Worm (Caenorhabditis elegans) whole organism, young adult: Measurements from ENCODE around the gene gcp-2.2.

Experiments
- F49E8.2 ChIP-seq: sonication (generic microtip); optimal IDR thresholded peaks from 3 replicates; lab custom pipeline; 2017; ENCODE audit warnings: missing genetic modification characterization, mild to moderate bottlenecking, missing compliant biosample characterization, antibody characterized with exemption, moderate library complexity; ENCODE audit not compliant: insufficient read depth
- F52B5.7 ChIP-seq: sonication (generic microtip); optimal IDR thresholded peaks from 2 replicates; lab custom pipeline; 2016; ENCODE audit warnings: mild to moderate bottlenecking, missing genetic modification characterization, missing compliant biosample characterization
- K12H6.12 ChIP-seq: fragments of 200-800 bp; sonication (Bioruptor generic); optimal IDR thresholded peaks from 2 replicates; lab custom pipeline; 2018; ENCODE audit warnings: mild to moderate bottlenecking, missing genetic modification characterization, missing compliant biosample characterization
- ceh-100 ChIP-seq: fragments of 200-800 bp; sonication (Bioruptor generic); IDR thresholded peaks from 2 replicates; pipeline ENCODE4 v1.3.6; 2022; ENCODE audit warnings: missing genetic modification reagents, missing genetic modification characterization, missing compliant biosample characterization
- gei-17 ChIP-seq: fragments of 200-800 bp; sonication (Bioruptor generic); optimal IDR thresholded peaks from 2 replicates; lab custom pipeline; 2018; ENCODE audit warnings: mild to moderate bottlenecking, missing genetic modification characterization, missing compliant biosample characterization
- lsy-27 ChIP-seq: sonication (generic microtip); optimal IDR thresholded peaks from 2 replicates; lab custom pipeline; 2017; ENCODE audit warnings: missing genetic modification characterization, mild to moderate bottlenecking, missing compliant biosample characterization, antibody characterized with exemption, missing genotype, borderline replicate concordance; ENCODE audit not compliant: insufficient read depth
- mcd-1 ChIP-seq: fragments of 200-800 bp; sonication (Bioruptor generic); IDR thresholded peaks from 2 replicates; pipeline ENCODE4 v1.3.6; 2022; ENCODE audit warnings: missing genetic modification reagents, missing genetic modification characterization, missing compliant biosample characterization
- nfya-1 ChIP-seq: sonication (generic microtip); optimal IDR thresholded peaks from 2 replicates; lab custom pipeline; 2017; ENCODE audit warnings: antibody characterized with exemption, missing compliant biosample characterization, missing genetic modification characterization, borderline replicate concordance; ENCODE audit not compliant: insufficient read depth
- pbrm-1 ChIP-seq: fragments of 200-800 bp; sonication (Bioruptor generic); IDR thresholded peaks from 2 replicates; pipeline ENCODE4 v1.3.6; 2022; ENCODE audit warnings: missing genetic modification reagents, missing genetic modification characterization, missing compliant biosample characterization
- sea-2 ChIP-seq: fragments of 200-800 bp; sonication (Bioruptor generic); IDR thresholded peaks from 2 replicates; pipeline ENCODE4 v1.3.6; 2022; ENCODE audit warnings: missing genetic modification characterization, missing compliant biosample characterization
- unc-62 ChIP-seq: fragments of 150-350 bp; optimal IDR thresholded peaks from 2 replicates; lab custom pipeline; 2014; ENCODE audit warnings: missing biosample characterization, missing genetic modification reagents, missing genetic modification characterization

DNA sequence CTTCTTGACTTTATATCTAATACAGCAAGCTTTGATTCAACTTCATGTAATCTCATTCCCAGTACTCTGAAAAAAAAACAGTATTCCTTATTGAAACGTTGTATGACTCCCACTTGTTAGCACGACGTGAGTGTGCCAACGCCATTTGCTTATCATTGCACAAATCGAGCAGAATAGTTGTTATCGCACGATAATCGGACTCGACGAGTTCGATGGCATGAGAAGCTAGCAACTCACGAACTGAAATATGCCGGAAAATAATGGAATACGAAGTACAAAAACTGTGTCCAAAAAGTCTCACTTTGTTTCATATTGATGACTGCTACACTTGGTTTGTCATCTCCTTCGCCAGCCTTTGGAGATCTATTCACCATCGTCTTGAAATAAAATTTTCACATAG is 28.0 kb upstream of the gcp-2.2 start:
- TF ChIP-seq nfya-1 (tag; lab: Kevin White, UChicago): no peak
- TF ChIP-seq sea-2: no peak
- no peak for TF ChIP-seq pbrm-1 (GFP tag; lab: Robert Waterston, UW)
- TF ChIP-seq ceh-100 (GFP tag; lab: Robert Waterston, UW): no peak
- no peak for TF ChIP-seq lsy-27 (tag; lab: Kevin White, UChicago)
- no peak for TF ChIP-seq F52B5.7 (tag; lab: Kevin White, UChicago)
- TF ChIP-seq gei-17 (GFP tag; lab: Kevin White, UChicago): no peak
- no peak for TF ChIP-seq F49E8.2
- TF ChIP-seq mcd-1 (GFP tag; lab: Robert Waterston, UW): no peak
- TF ChIP-seq unc-62 (GFP tag; lab: Kevin White, UChicago): no peak
- no peak for TF ChIP-seq K12H6.12
